Worm (Caenorhabditis elegans) whole organism, L4 larva: Measurements from ENCODE around the gene syd-1.

ENCODE experiments used
- F44E2.7 ChIP-seq: fragments of 200-800 bp; sonication (Bioruptor generic); IDR thresholded peaks from 2 replicates; pipeline ENCODE4 v2.1.2; 2022; ENCODE audit warnings: missing genetic modification characterization, missing compliant biosample characterization
- aly-2 ChIP-seq: sonication (generic microtip); optimal IDR thresholded peaks from 2 replicates; lab custom pipeline; 2018; ENCODE audit warnings: missing biosample characterization, missing genetic modification characterization
- fkh-10 ChIP-seq: fragments of 150-350 bp; optimal IDR thresholded peaks from 2 replicates; lab custom pipeline; 2014; ENCODE audit warnings: missing biosample characterization, missing genetic modification reagents, missing genetic modification characterization
- hif-1 ChIP-seq, 2 experiments: sonication (generic microtip); optimal IDR thresholded peaks; 2 replicates each; lab custom pipeline; 2016 to 2017; ENCODE audit warnings: missing compliant biosample characterization in 2 of 2, missing genetic modification characterization in 2 of 2, missing genetic modification reagents in 2 of 2, missing genotype in 2 of 2, mild to moderate bottlenecking in 1 of 2
- lsy-2 ChIP-seq, 2 experiments: fragments of 150-350 bp in 1 of 2; sonication (generic microtip) in 1 of 2; optimal IDR thresholded peaks; 2 replicates each; lab custom pipeline; 2014 to 2017; ENCODE audit warnings: missing biosample characterization in 2 of 2, missing genetic modification characterization in 2 of 2
- madf-5 ChIP-seq, 2 experiments: fragments of 200-800 bp; sonication (Bioruptor generic); IDR thresholded peaks; 2 replicates each; pipeline ENCODE4 v1.3.6; 2022; ENCODE audit warnings: missing compliant biosample characterization in 2 of 2, missing genetic modification characterization in 2 of 2
- mep-1 ChIP-seq: fragments of 150-350 bp; sonication (generic microtip); optimal IDR thresholded peaks from 3 replicates; lab custom pipeline; 2014; ENCODE audit warnings: missing biosample characterization, missing genetic modification characterization
- unc-130 ChIP-seq: sonication (generic microtip); optimal IDR thresholded peaks from 2 replicates; lab custom pipeline; 2016; ENCODE audit warnings: missing genetic modification reagents, missing genetic modification characterization, missing compliant biosample characterization
- unc-62 ChIP-seq, 3 experiments: fragments of 150-350 bp in 1 of 3; sonication (generic microtip); optimal IDR thresholded peaks in 2 of 3; peaks in 1 of 3; 1 replicate in 1 of 3; 2 replicates in 2 of 3; lab custom pipeline; 2014 to 2017; ENCODE audit warnings: missing biosample characterization in 3 of 3, missing genetic modification characterization in 3 of 3, missing genetic modification reagents in 3 of 3, missing genotype in 1 of 3

ce11 chrII:7547269-7547668 is 47.4 kb downstream of the syd-1 start:
- TF ChIP-seq unc-130 (GFP tag; lab: Kevin White, UChicago) (no peak), hif-1 (tag; optimal IDR thresholded peaks at IDR 0.05; lab: Kevin White, UChicago) (no peak), mep-1 (tag; lab: Kevin White, UChicago) (no peak), madf-5 (GFP tag; IDR thresholded peaks at IDR 0.05; lab: Robert Waterston, UW) (no peak), fkh-10 (GFP tag; lab: Kevin White, UChicago) (no peak), aly-2 (tag; lab: Kevin White, UChicago) (no peak), lsy-2 (tag; optimal IDR thresholded peaks at IDR 0.05; lab: Kevin White, UChicago) (no peak), F44E2.7 (GFP tag; lab: Robert Waterston, UW) (no peak), unc-62 (GFP tag; optimal IDR thresholded peaks at IDR 0.05 in 1 of 2; lab: Kevin White, UChicago) (peak in 1 of 2 experiments; percentile 96), unc-62 (tag; optimal IDR thresholded peaks at IDR 0.05; lab: Kevin White, UChicago) (no peak)
